Worm (Caenorhabditis elegans) whole organism, young adult: Measurements from ENCODE around the gene unc-76.

ENCODE experiments used
- B0336.3 ChIP-seq: fragments of 200-800 bp; sonication (Bioruptor generic); IDR thresholded peaks from 2 replicates; pipeline ENCODE4 v1.3.6; 2022; ENCODE audit warnings: missing genetic modification characterization, missing compliant biosample characterization
- D2030.7 ChIP-seq: fragments of 200-800 bp; sonication (Bioruptor generic); IDR thresholded peaks from 2 replicates; pipeline ENCODE4 v1.3.6; 2022; ENCODE audit warnings: missing genetic modification reagents, missing genetic modification characterization, missing compliant biosample characterization
- F10E7.11 ChIP-seq: sonication (generic microtip); optimal IDR thresholded peaks from 2 replicates; lab custom pipeline; 2017; ENCODE audit warnings: mild to moderate bottlenecking, missing genetic modification characterization, moderate library complexity, missing compliant biosample characterization
- F23B12.7 ChIP-seq: sonication (generic microtip); optimal IDR thresholded peaks from 2 replicates; lab custom pipeline; 2017; ENCODE audit warnings: missing genetic modification characterization, mild to moderate bottlenecking, missing compliant biosample characterization, antibody characterized with exemption, moderate library complexity; ENCODE audit not compliant: insufficient read depth
- F49E8.2 ChIP-seq: sonication (generic microtip); optimal IDR thresholded peaks from 3 replicates; lab custom pipeline; 2017; ENCODE audit warnings: missing genetic modification characterization, mild to moderate bottlenecking, missing compliant biosample characterization, antibody characterized with exemption, moderate library complexity; ENCODE audit not compliant: insufficient read depth
- F57A8.1 ChIP-seq: fragments of 200-800 bp; sonication (Bioruptor generic); optimal IDR thresholded peaks from 2 replicates; lab custom pipeline; 2018; ENCODE audit warnings: mild to moderate bottlenecking, missing genetic modification characterization, moderate library complexity, missing compliant biosample characterization
- F57C9.4 ChIP-seq: sonication (generic microtip); optimal IDR thresholded peaks from 2 replicates; lab custom pipeline; 2017; ENCODE audit warnings: mild to moderate bottlenecking, missing genetic modification characterization, missing compliant biosample characterization
- K11D2.4 ChIP-seq: fragments of 200-800 bp; sonication (Bioruptor generic); IDR thresholded peaks from 2 replicates; pipeline ENCODE4 v1.3.6; 2022; ENCODE audit warnings: missing genetic modification reagents, missing genetic modification characterization, missing compliant biosample characterization
- K12H6.12 ChIP-seq: fragments of 200-800 bp; sonication (Bioruptor generic); optimal IDR thresholded peaks from 2 replicates; lab custom pipeline; 2018; ENCODE audit warnings: mild to moderate bottlenecking, missing genetic modification characterization, missing compliant biosample characterization
- T07F8.4 ChIP-seq: sonication (generic microtip); optimal IDR thresholded peaks from 2 replicates; lab custom pipeline; 2016; ENCODE audit warnings: mild to moderate bottlenecking, missing genetic modification characterization, moderate library complexity, missing compliant biosample characterization
- T26A5.8 ChIP-seq: sonication (generic microtip); optimal IDR thresholded peaks from 2 replicates; lab custom pipeline; 2016; ENCODE audit warnings: missing genetic modification characterization, missing compliant biosample characterization
- Y56A3A.18 ChIP-seq: fragments of 200-800 bp; sonication (Bioruptor generic); IDR thresholded peaks from 2 replicates; pipeline ENCODE4 v1.3.6; 2022; ENCODE audit warnings: missing genetic modification reagents, missing genetic modification characterization, missing compliant biosample characterization
- athp-1 ChIP-seq: sonication (generic microtip); optimal IDR thresholded peaks from 2 replicates; lab custom pipeline; 2017; ENCODE audit warnings: mild to moderate bottlenecking, missing genetic modification characterization, missing compliant biosample characterization
- attf-5 ChIP-seq: fragments of 200-800 bp; sonication (Bioruptor generic); optimal IDR thresholded peaks from 2 replicates; lab custom pipeline; 2018; ENCODE audit warnings: mild to moderate bottlenecking, missing genetic modification characterization, missing compliant biosample characterization
- bed-1 ChIP-seq: fragments of 200-800 bp; sonication (Bioruptor generic); IDR thresholded peaks from 2 replicates; pipeline ENCODE4 v1.3.6; 2022; ENCODE audit warnings: missing genetic modification reagents, missing genetic modification characterization, missing compliant biosample characterization
- cebp-1 ChIP-seq, 2 experiments: fragments of 200-800 bp in 1 of 2; sonication (Bioruptor generic) in 1 of 2; sonication (generic microtip) in 1 of 2; IDR thresholded peaks in 1 of 2; optimal IDR thresholded peaks in 1 of 2; 2 replicates each; pipeline versions ENCODE4 v1.3.6 to Lab custom; 2017 to 2022; ENCODE audit warnings: missing compliant biosample characterization in 2 of 2, missing genetic modification characterization in 2 of 2, mild to moderate bottlenecking in 1 of 2, missing genetic modification reagents in 1 of 2, moderate library complexity in 1 of 2
- ceh-27 ChIP-seq: fragments of 200-800 bp; sonication (Bioruptor generic); optimal IDR thresholded peaks from 2 replicates; lab custom pipeline; 2018; ENCODE audit warnings: mild to moderate bottlenecking, missing genetic modification characterization, moderate library complexity, missing compliant biosample characterization
- ceh-58 ChIP-seq: fragments of 200-800 bp; sonication (Bioruptor generic); IDR thresholded peaks from 2 replicates; pipeline ENCODE4 v1.3.6; 2022; ENCODE audit warnings: missing genetic modification characterization, missing compliant biosample characterization
- dpff-1 ChIP-seq: sonication (generic microtip); optimal IDR thresholded peaks from 2 replicates; lab custom pipeline; 2017; ENCODE audit warnings: mild to moderate bottlenecking, missing genetic modification characterization, missing compliant biosample characterization
- efl-1 ChIP-seq: fragments of 150-350 bp; optimal IDR thresholded peaks from 2 replicates; lab custom pipeline; 2014; ENCODE audit warnings: missing biosample characterization, missing genetic modification reagents, missing genetic modification characterization
- egl-44 ChIP-seq: fragments of 200-800 bp; sonication (Bioruptor generic); IDR thresholded peaks from 2 replicates; pipeline ENCODE4 v1.3.6; 2022; ENCODE audit warnings: missing genetic modification reagents, missing genetic modification characterization, missing compliant biosample characterization
- egrh-3 ChIP-seq: fragments of 200-800 bp; sonication (Bioruptor generic); IDR thresholded peaks from 2 replicates; pipeline ENCODE4 v1.3.6; 2022; ENCODE audit warnings: missing genetic modification reagents, missing genetic modification characterization, missing compliant biosample characterization
- ets-4 ChIP-seq: fragments of 200-800 bp; sonication (Bioruptor generic); optimal IDR thresholded peaks from 2 replicates; lab custom pipeline; 2018; ENCODE audit warnings: mild to moderate bottlenecking, missing genetic modification characterization, missing compliant biosample characterization
- him-1 ChIP-seq: sonication (generic microtip); optimal IDR thresholded peaks from 2 replicates; lab custom pipeline; 2016; ENCODE audit warnings: missing genotype, missing genetic modification reagents, missing genetic modification characterization, missing compliant biosample characterization
- hmg-1.2 ChIP-seq: fragments of 200-800 bp; sonication (Bioruptor generic); IDR thresholded peaks from 2 replicates; pipeline ENCODE4 v1.3.6; 2022; ENCODE audit warnings: missing genetic modification reagents, missing genetic modification characterization, missing compliant biosample characterization
- let-607 ChIP-seq, 2 experiments: fragments of 200-800 bp in 1 of 2; sonication (Bioruptor generic) in 1 of 2; sonication (generic microtip) in 1 of 2; optimal IDR thresholded peaks; 2 replicates each; lab custom pipeline; 2016 to 2018; ENCODE audit warnings: mild to moderate bottlenecking in 2 of 2, missing compliant biosample characterization in 2 of 2, missing genetic modification characterization in 2 of 2, moderate library complexity in 2 of 2, missing genotype in 1 of 2
- lin-40 ChIP-seq: sonication (generic microtip); optimal IDR thresholded peaks from 2 replicates; lab custom pipeline; 2016; ENCODE audit warnings: missing genetic modification characterization, mild to moderate bottlenecking, missing compliant biosample characterization, missing genotype, missing genetic modification reagents
- lin-54 ChIP-seq: fragments of 200-800 bp; sonication (Bioruptor generic); optimal IDR thresholded peaks from 2 replicates; lab custom pipeline; 2018; ENCODE audit warnings: mild to moderate bottlenecking, missing genetic modification characterization, missing compliant biosample characterization
- madf-10 ChIP-seq: sonication (generic microtip); optimal IDR thresholded peaks from 2 replicates; lab custom pipeline; 2016; ENCODE audit warnings: mild to moderate bottlenecking, missing genetic modification characterization, missing compliant biosample characterization
- madf-3 ChIP-seq: fragments of 200-800 bp; sonication (Bioruptor generic); IDR thresholded peaks from 2 replicates; pipeline ENCODE4 v1.3.6; 2022; ENCODE audit warnings: missing genetic modification reagents, missing genetic modification characterization, missing compliant biosample characterization
- mcd-1 ChIP-seq: fragments of 200-800 bp; sonication (Bioruptor generic); IDR thresholded peaks from 2 replicates; pipeline ENCODE4 v1.3.6; 2022; ENCODE audit warnings: missing genetic modification reagents, missing genetic modification characterization, missing compliant biosample characterization
- nhr-120 ChIP-seq: fragments of 200-800 bp; sonication (Bioruptor generic); IDR thresholded peaks from 2 replicates; pipeline ENCODE4 v1.3.6; 2022; ENCODE audit warnings: missing genetic modification characterization, missing compliant biosample characterization
- nhr-27 ChIP-seq: fragments of 200-800 bp; sonication (Bioruptor generic); optimal IDR thresholded peaks from 2 replicates; lab custom pipeline; 2018; ENCODE audit warnings: mild to moderate bottlenecking, missing genetic modification characterization, moderate library complexity, missing compliant biosample characterization
- pha-4 ChIP-seq: fragments of 150-350 bp; sonication (generic microtip); optimal IDR thresholded peaks from 2 replicates; lab custom pipeline; 2014; ENCODE audit warnings: missing biosample characterization, missing genetic modification reagents, missing genetic modification characterization
- rcor-1 ChIP-seq: fragments of 200-800 bp; sonication (Bioruptor generic); IDR thresholded peaks from 2 replicates; pipeline ENCODE4 v1.3.6; 2022; ENCODE audit warnings: missing genetic modification reagents, missing genetic modification characterization, missing compliant biosample characterization
- rec-8 ChIP-seq, 2 experiments: sonication (generic microtip); optimal IDR thresholded peaks; 2 replicates each; lab custom pipeline; 2016; ENCODE audit warnings: mild to moderate bottlenecking in 2 of 2, missing genetic modification characterization in 2 of 2, missing genetic modification reagents in 2 of 2, missing genotype in 2 of 2, missing biosample characterization in 1 of 2, missing compliant biosample characterization in 1 of 2, moderate library complexity in 1 of 2
- repo-1 ChIP-seq: sonication (generic microtip); optimal IDR thresholded peaks from 2 replicates; lab custom pipeline; 2017; ENCODE audit warnings: mild to moderate bottlenecking, missing genetic modification characterization, missing compliant biosample characterization
- sdz-38 ChIP-seq: sonication (generic microtip); optimal IDR thresholded peaks from 2 replicates; lab custom pipeline; 2016; ENCODE audit warnings: missing genotype, missing genetic modification characterization, missing compliant biosample characterization
- snpc-3.4 ChIP-seq: sonication (generic microtip); optimal IDR thresholded peaks from 2 replicates; lab custom pipeline; 2017; ENCODE audit warnings: missing genetic modification characterization, mild to moderate bottlenecking, missing compliant biosample characterization, antibody characterized with exemption, moderate library complexity, missing genotype, missing genetic modification reagents
- snpc-4 ChIP-seq, 5 experiments: fragments of 150-350 bp in 1 of 5; sonication (generic microtip) in 4 of 5; optimal IDR thresholded peaks; 2 replicates each; lab custom pipeline; 2014 to 2018; ENCODE audit warnings: missing genetic modification characterization in 5 of 5, missing biosample characterization in 3 of 5, antibody characterized with exemption in 2 of 5, mild to moderate bottlenecking in 2 of 5, missing compliant biosample characterization in 2 of 5, missing genotype in 2 of 5, moderate library complexity in 2 of 5, missing genetic modification reagents in 1 of 5
- tbp1 ChIP-seq: fragments of 200-800 bp; sonication (Bioruptor generic); optimal IDR thresholded peaks from 2 replicates; lab custom pipeline; 2018; ENCODE audit warnings: mild to moderate bottlenecking, missing genetic modification characterization, missing compliant biosample characterization
- unc-62 ChIP-seq: fragments of 150-350 bp; optimal IDR thresholded peaks from 2 replicates; lab custom pipeline; 2014; ENCODE audit warnings: missing biosample characterization, missing genetic modification reagents, missing genetic modification characterization
- xnd-1 ChIP-seq: sonication (generic microtip); optimal IDR thresholded peaks from 2 replicates; lab custom pipeline; 2016; ENCODE audit warnings: missing genotype, missing genetic modification reagents, missing genetic modification characterization, missing compliant biosample characterization
- zfh-2 ChIP-seq: fragments of 200-800 bp; sonication (Bioruptor generic); conservative IDR thresholded peaks from 2 replicates; pipeline ENCODE4 v1.3.6; 2022; ENCODE audit warnings: missing genetic modification reagents, missing genetic modification characterization, missing compliant biosample characterization
- ztf-18 ChIP-seq: sonication (generic microtip); optimal IDR thresholded peaks from 2 replicates; lab custom pipeline; 2016; ENCODE audit warnings: missing genotype, mild to moderate bottlenecking, missing genetic modification characterization, missing compliant biosample characterization

unc-76 gene

DNA sequence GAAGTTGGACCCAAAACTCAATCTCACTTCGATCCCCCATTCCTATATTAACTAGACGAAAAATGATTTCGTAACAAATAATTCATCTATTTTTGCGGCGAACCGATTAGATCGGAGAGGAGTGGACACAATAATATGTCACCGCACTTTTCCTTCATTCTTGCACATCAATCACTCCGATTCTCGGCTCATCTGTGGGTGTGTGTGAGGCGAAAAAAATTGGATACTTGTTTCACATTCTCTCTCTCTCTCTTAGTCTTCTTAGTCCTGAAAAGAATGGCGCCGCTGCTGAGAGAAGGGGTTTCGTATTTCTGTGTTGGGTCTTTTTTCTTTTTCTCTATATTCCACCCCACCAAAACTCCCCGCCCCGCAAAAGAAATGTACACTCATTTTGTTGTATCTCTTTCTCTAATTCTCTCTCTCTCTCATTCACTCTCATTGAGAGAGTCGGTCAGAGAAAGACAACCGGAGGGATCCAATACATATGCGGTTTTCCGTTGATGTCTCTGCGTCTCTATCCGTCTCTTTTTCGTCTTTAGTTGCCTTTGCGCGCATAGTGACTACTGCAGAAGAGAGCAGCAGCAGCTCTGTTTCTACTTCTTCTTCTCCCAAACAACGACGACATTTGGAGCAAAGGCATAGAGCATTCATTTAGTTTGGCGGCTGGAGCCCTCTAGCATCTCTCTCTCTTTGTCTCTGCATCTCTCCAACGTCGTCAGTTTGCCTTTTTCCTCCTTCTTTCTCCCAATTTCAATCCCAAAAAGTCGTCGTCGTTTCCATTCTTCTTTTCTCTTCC lies at the start of gene unc-76:
unc-76 (plus strand) TSS at position 746 of the 796 bp plus-strand sequence.
- TF ChIP-seq rec-8 (tag; optimal IDR thresholded peaks at IDR 0.05; lab: Kevin White, UChicago) = no peak
- peak; percentile 13 for TF ChIP-seq ceh-27 (GFP tag; lab: Kevin White, UChicago)
- TF ChIP-seq let-607 (tag; optimal IDR thresholded peaks at IDR 0.05; lab: Kevin White, UChicago) = no peak
- no peak for TF ChIP-seq xnd-1 (tag; lab: Kevin White, UChicago)
- peak; percentile 69 for TF ChIP-seq hmg-1.2 (GFP tag; lab: Robert Waterston, UW)
- no peak for TF ChIP-seq rcor-1 (GFP tag; lab: Robert Waterston, UW)
- no peak for TF ChIP-seq nhr-120 (GFP tag; lab: Robert Waterston, UW)
- TF ChIP-seq F57A8.1 (GFP tag; lab: Kevin White, UChicago) = no peak
- TF ChIP-seq F10E7.11 (tag; lab: Kevin White, UChicago) = no peak
- no peak for TF ChIP-seq him-1 (tag; lab: Kevin White, UChicago)
- no peak for TF ChIP-seq athp-1 (tag; lab: Kevin White, UChicago)
- peak; percentile 89 for TF ChIP-seq K12H6.12
- peak; percentile 76 for TF ChIP-seq lin-40 (tag; lab: Kevin White, UChicago)
- TF ChIP-seq snpc-3.4 (tag; lab: Kevin White, UChicago) = no peak
- TF ChIP-seq D2030.7 (GFP tag; lab: Robert Waterston, UW) = no peak
- no peak for TF ChIP-seq F23B12.7 (tag; lab: Kevin White, UChicago)
- peak; percentile 38 for TF ChIP-seq attf-5
- peak; percentile 51 for TF ChIP-seq mcd-1 (GFP tag; lab: Robert Waterston, UW)
- TF ChIP-seq lin-54 = no peak
- peak; percentile 29 for TF ChIP-seq ztf-18 (tag; lab: Kevin White, UChicago)
- no peak for TF ChIP-seq F49E8.2 (tag; lab: Kevin White, UChicago)
- no peak for TF ChIP-seq madf-3 (GFP tag; lab: Robert Waterston, UW)
- TF ChIP-seq cebp-1 (GFP tag; IDR thresholded peaks at IDR 0.05; lab: Robert Waterston, UW) = no peak
- TF ChIP-seq cebp-1 (tag; optimal IDR thresholded peaks at IDR 0.05; lab: Kevin White, UChicago) = peak; percentile 67
- TF ChIP-seq ceh-58 (GFP tag; lab: Robert Waterston, UW) = no peak
- no peak for TF ChIP-seq bed-1 (GFP tag; lab: Robert Waterston, UW)
- TF ChIP-seq nhr-27 (tag; lab: Kevin White, UChicago) = no peak
- no peak for TF ChIP-seq F57C9.4 (tag; lab: Kevin White, UChicago)
- peak; percentile 56; the same call in 1 of the 2 replicates for TF ChIP-seq K11D2.4 (GFP tag; lab: Robert Waterston, UW)
- TF ChIP-seq repo-1 (tag; lab: Kevin White, UChicago) = no peak
- TF ChIP-seq B0336.3 = peak; percentile 39; the same call in 1 of the 2 replicates
- TF ChIP-seq T07F8.4 (tag; lab: Kevin White, UChicago) = no peak
- TF ChIP-seq dpff-1 (tag; lab: Kevin White, UChicago) = no peak
- no peak for TF ChIP-seq T26A5.8
- TF ChIP-seq ets-4 (GFP tag; lab: Kevin White, UChicago) = no peak
- peak; percentile 10 for TF ChIP-seq tbp1
- TF ChIP-seq pha-4 = no peak
- 0 out of 2 replicates have a peak, but pooled peaks have one; percentile 15 for TF ChIP-seq egrh-3 (GFP tag; lab: Robert Waterston, UW)
- TF ChIP-seq madf-10 (tag; lab: Kevin White, UChicago) = peak; percentile 20
- TF ChIP-seq Y56A3A.18 (GFP tag; lab: Robert Waterston, UW) = no peak
- TF ChIP-seq sdz-38 (tag; lab: Kevin White, UChicago) = no peak
- TF ChIP-seq efl-1 (GFP tag; lab: Kevin White, UChicago) = no peak
- TF ChIP-seq zfh-2 = peak; percentile 53; the same call in 1 of the 2 replicates
- TF ChIP-seq snpc-4 (GFP tag; optimal IDR thresholded peaks at IDR 0.05; lab: Kevin White, UChicago) = no peak
- TF ChIP-seq snpc-4 (tag; optimal IDR thresholded peaks at IDR 0.05; lab: Kevin White, UChicago) = peak in 2 of 4 experiments; percentile 34 to 55
- no peak for TF ChIP-seq unc-62
- no peak for TF ChIP-seq egl-44 (GFP tag; lab: Robert Waterston, UW)
